Worm (Caenorhabditis elegans): ENCODE results near the gene spch-1.

Gene spch-1

ce11 chrIV:10151439-10151997 lies 40.2 kb upstream of the spch-1 start, which contains the start of gene copg-1:
Gene copg-1, plus strand, starts transcription at chrIV:10151947.
- TF ChIP-seq nhr-6 (tag; optimal IDR thresholded peaks at IDR 0.05) (no peak), lin-39 (tag; optimal IDR thresholded peaks at IDR 0.05) (no peak), ztf-4 (tag; optimal IDR thresholded peaks at IDR 0.05) (no peak), mbf-1 (tag; optimal IDR thresholded peaks at IDR 0.05) (no peak), dmd-4 (tag; optimal IDR thresholded peaks at IDR 0.05) (no peak), lin-13 (GFP tag; optimal IDR thresholded peaks at IDR 0.05) (peak; percentile 57), mdl-1 (tag; optimal IDR thresholded peaks at IDR 0.05) (no peak), gmeb-1 (tag; optimal IDR thresholded peaks at IDR 0.05) (peak; percentile 58), ztf-1 (GFP tag; conservative IDR thresholded peaks at IDR 0.05) (no peak), snpc-4 (tag; optimal IDR thresholded peaks at IDR 0.05) (no peak), C34F6.9 (tag; optimal IDR thresholded peaks at IDR 0.05) (peak; percentile 75), sem-4 (tag; optimal IDR thresholded peaks at IDR 0.05) (no peak), nhr-10 (tag; optimal IDR thresholded peaks at IDR 0.05) (no peak), Y55F3AM.14 (GFP tag; optimal IDR thresholded peaks at IDR 0.05) (no peak), elt-1 (tag; optimal IDR thresholded peaks at IDR 0.05) (no peak), alr-1 (tag; optimal IDR thresholded peaks at IDR 0.05) (no peak), mab-5 (tag; optimal IDR thresholded peaks at IDR 0.05) (no peak), skn-1 (tag; optimal IDR thresholded peaks at IDR 0.05) (no peak), nhr-237 (tag; optimal IDR thresholded peaks at IDR 0.05) (no peak), unc-55 (GFP tag; optimal IDR thresholded peaks at IDR 0.05) (peak; percentile 73), ama-1 (optimal IDR thresholded peaks at IDR 0.05) (no peak), unc-62 (GFP tag; optimal IDR thresholded peaks at IDR 0.05) (no peak), sma-9 (GFP tag; optimal IDR thresholded peaks at IDR 0.05) (peak; percentile 69), sma-9 (tag; optimal IDR thresholded peaks at IDR 0.05) (no peak), ceh-82 (tag; optimal IDR thresholded peaks at IDR 0.05) (no peak), lin-11 (tag; optimal IDR thresholded peaks at IDR 0.05) (no peak), elt-3 (tag; optimal IDR thresholded peaks at IDR 0.05) (no peak), peb-1 (tag; optimal IDR thresholded peaks at IDR 0.05) (no peak), crh-2 (tag; optimal IDR thresholded peaks at IDR 0.05) (peak; percentile 97), sma-3 (GFP tag; optimal IDR thresholded peaks at IDR 0.05) (peak; percentile 22), zag-1 (tag; optimal IDR thresholded peaks at IDR 0.05) (no peak), ZK546.5 (tag; optimal IDR thresholded peaks at IDR 0.05) (no peak), fos-1 (tag; optimal IDR thresholded peaks at IDR 0.05) (peak; percentile 5), nhr-25 (tag; optimal IDR thresholded peaks at IDR 0.05) (peak; percentile 35), nhr-12 (tag; optimal IDR thresholded peaks at IDR 0.05) (no peak), unc-39 (tag; optimal IDR thresholded peaks at IDR 0.05) (no peak), ceh-16 (tag; optimal IDR thresholded peaks at IDR 0.05) (no peak), lsy-2 (tag; optimal IDR thresholded peaks at IDR 0.05) (peak; percentile 78 to 96), aly-2 (tag; optimal IDR thresholded peaks at IDR 0.05) (no peak), nhr-77 (tag; optimal IDR thresholded peaks at IDR 0.05) (no peak), blmp-1 (tag; optimal IDR thresholded peaks at IDR 0.05; ENCODE audit: insufficient read depth) (no peak), nhr-21 (tag; optimal IDR thresholded peaks at IDR 0.05) (no peak), nhr-129 (tag; optimal IDR thresholded peaks at IDR 0.05) (peak; percentile 43), egl-27 (tag; optimal IDR thresholded peaks at IDR 0.05) (no peak), R02D3.7 (tag; optimal IDR thresholded peaks at IDR 0.05) (no peak), ztf-11 (tag; optimal IDR thresholded peaks at IDR 0.05) (no peak), F13H6.1 (tag; optimal IDR thresholded peaks at IDR 0.05) (peak; percentile 25), nhr-23 (tag; optimal IDR thresholded peaks at IDR 0.05) (no peak), nhr-11 (tag; optimal IDR thresholded peaks at IDR 0.05) (no peak)
